Worm (Caenorhabditis elegans) whole organism, young adult: Measurements from ENCODE around the gene ipla-1.

ENCODE experiments used
- C06A6.2 ChIP-seq: fragments of 200-800 bp; sonication (Bioruptor generic); conservative IDR thresholded peaks from 2 replicates; pipeline ENCODE4 v1.3.6; 2022; ENCODE audit warnings: missing genetic modification characterization, missing compliant biosample characterization
- D2030.7 ChIP-seq: fragments of 200-800 bp; sonication (Bioruptor generic); IDR thresholded peaks from 2 replicates; pipeline ENCODE4 v1.3.6; 2022; ENCODE audit warnings: missing genetic modification reagents, missing genetic modification characterization, missing compliant biosample characterization
- F52B5.7 ChIP-seq: sonication (generic microtip); optimal IDR thresholded peaks from 2 replicates; lab custom pipeline; 2016; ENCODE audit warnings: mild to moderate bottlenecking, missing genetic modification characterization, missing compliant biosample characterization
- ama-1 ChIP-seq, 3 experiments: fragments of 150-350 bp in 1 of 3; sonication (generic microtip) in 2 of 3; optimal IDR thresholded peaks; 2 replicates each; lab custom pipeline; 2014 to 2018; ENCODE audit warnings: missing biosample characterization in 2 of 3, missing genetic modification characterization in 2 of 3, missing genetic modification reagents in 2 of 3
- cebp-1 ChIP-seq, 2 experiments: fragments of 200-800 bp in 1 of 2; sonication (Bioruptor generic) in 1 of 2; sonication (generic microtip) in 1 of 2; IDR thresholded peaks in 1 of 2; optimal IDR thresholded peaks in 1 of 2; 2 replicates each; pipeline versions ENCODE4 v1.3.6 to Lab custom; 2017 to 2022; ENCODE audit warnings: missing compliant biosample characterization in 2 of 2, missing genetic modification characterization in 2 of 2, mild to moderate bottlenecking in 1 of 2, missing genetic modification reagents in 1 of 2, moderate library complexity in 1 of 2
- ceh-79 ChIP-seq: sonication (generic microtip); optimal IDR thresholded peaks from 2 replicates; lab custom pipeline; 2017; ENCODE audit warnings: mild to moderate bottlenecking, missing genetic modification characterization, missing compliant biosample characterization
- chd-7 ChIP-seq: sonication (generic microtip); optimal IDR thresholded peaks from 2 replicates; lab custom pipeline; 2016; ENCODE audit warnings: mild to moderate bottlenecking, missing genetic modification characterization, moderate library complexity, missing compliant biosample characterization
- hlh-12 ChIP-seq: sonication (generic microtip); optimal IDR thresholded peaks from 2 replicates; lab custom pipeline; 2016; ENCODE audit warnings: missing genetic modification characterization, missing compliant biosample characterization
- snpc-4 ChIP-seq, 5 experiments: fragments of 150-350 bp in 1 of 5; sonication (generic microtip) in 4 of 5; optimal IDR thresholded peaks; 2 replicates each; lab custom pipeline; 2014 to 2018; ENCODE audit warnings: missing genetic modification characterization in 5 of 5, missing biosample characterization in 3 of 5, antibody characterized with exemption in 2 of 5, mild to moderate bottlenecking in 2 of 5, missing compliant biosample characterization in 2 of 5, missing genotype in 2 of 5, moderate library complexity in 2 of 5, missing genetic modification reagents in 1 of 5
- tbx-9 ChIP-seq: sonication (generic microtip); optimal IDR thresholded peaks from 2 replicates; lab custom pipeline; 2016; ENCODE audit warnings: borderline replicate concordance, missing genetic modification characterization, inconsistent platforms, missing compliant biosample characterization
- tlf-1 ChIP-seq: fragments of 200-800 bp; sonication (Bioruptor generic); optimal IDR thresholded peaks from 2 replicates; lab custom pipeline; 2018; ENCODE audit warnings: mild to moderate bottlenecking, missing genetic modification characterization, missing compliant biosample characterization
- unc-62 ChIP-seq: fragments of 150-350 bp; optimal IDR thresholded peaks from 2 replicates; lab custom pipeline; 2014; ENCODE audit warnings: missing biosample characterization, missing genetic modification reagents, missing genetic modification characterization

ce11 chrII:4543568-4543967 is 57.6 kb downstream of the ipla-1 start, which contains the start of gene sra-34:
- TF ChIP-seq hlh-12 (tag; lab: Kevin White, UChicago), result no peak
- TF ChIP-seq snpc-4 (GFP tag; optimal IDR thresholded peaks at IDR 0.05; lab: Kevin White, UChicago), result no peak
- no peak for TF ChIP-seq snpc-4 (tag; optimal IDR thresholded peaks at IDR 0.05; lab: Kevin White, UChicago)
- no peak for TF ChIP-seq cebp-1 (GFP tag; IDR thresholded peaks at IDR 0.05; lab: Robert Waterston, UW)
- no peak for TF ChIP-seq cebp-1 (tag; optimal IDR thresholded peaks at IDR 0.05; lab: Kevin White, UChicago)
- TF ChIP-seq D2030.7, result no peak
- no peak for TF ChIP-seq F52B5.7
- TF ChIP-seq ama-1 (optimal IDR thresholded peaks at IDR 0.05; lab: Kevin White, UChicago), result no peak
- TF ChIP-seq ama-1 (GFP tag; optimal IDR thresholded peaks at IDR 0.05; lab: Kevin White, UChicago), result no peak
- no peak for TF ChIP-seq C06A6.2 (GFP tag; lab: Robert Waterston, UW)
- no peak for TF ChIP-seq chd-7 (tag; lab: Kevin White, UChicago)
- TF ChIP-seq tlf-1 (GFP tag; lab: Kevin White, UChicago), result no peak
- TF ChIP-seq tbx-9 (tag; lab: Kevin White, UChicago), result no peak
- no peak for TF ChIP-seq ceh-79 (tag; lab: Kevin White, UChicago)
- no peak for TF ChIP-seq unc-62
